Worm (Caenorhabditis elegans) whole organism, young adult: ENCODE results near the gene F58B4.5.

Experiments used
- ZK185.1 ChIP-seq: sonication (generic microtip); optimal IDR thresholded peaks from 2 replicates; lab custom pipeline; 2016; ENCODE audit warnings: mild to moderate bottlenecking, missing genetic modification characterization, missing compliant biosample characterization; ENCODE audit not compliant: poor library complexity, severe bottlenecking
- ceh-40 ChIP-seq: fragments of 200-800 bp; sonication (Bioruptor generic); IDR thresholded peaks from 2 replicates; pipeline ENCODE4 v1.3.6; 2022; ENCODE audit warnings: missing genetic modification characterization, missing compliant biosample characterization
- chd-7 ChIP-seq: sonication (generic microtip); optimal IDR thresholded peaks from 2 replicates; lab custom pipeline; 2016; ENCODE audit warnings: mild to moderate bottlenecking, missing genetic modification characterization, moderate library complexity, missing compliant biosample characterization
- ekl-4 ChIP-seq: fragments of 200-800 bp; sonication (Bioruptor generic); IDR thresholded peaks from 2 replicates; pipeline ENCODE4 v1.3.6; 2022; ENCODE audit warnings: missing genetic modification reagents, missing genetic modification characterization, missing compliant biosample characterization
- ets-4 ChIP-seq: fragments of 200-800 bp; sonication (Bioruptor generic); optimal IDR thresholded peaks from 2 replicates; lab custom pipeline; 2018; ENCODE audit warnings: mild to moderate bottlenecking, missing genetic modification characterization, missing compliant biosample characterization
- nfya-2 ChIP-seq: fragments of 200-800 bp; sonication (Bioruptor generic); IDR thresholded peaks from 2 replicates; pipeline ENCODE4 v1.3.6; 2022; ENCODE audit warnings: missing genetic modification reagents, missing genetic modification characterization, missing compliant biosample characterization
- somi-1 ChIP-seq: fragments of 200-800 bp; sonication (Bioruptor generic); optimal IDR thresholded peaks from 2 replicates; lab custom pipeline; 2018; ENCODE audit warnings: mild to moderate bottlenecking, missing genetic modification characterization, missing compliant biosample characterization
- unc-130 ChIP-seq: sonication (generic microtip); optimal IDR thresholded peaks from 2 replicates; lab custom pipeline; 2016; ENCODE audit warnings: missing genetic modification reagents, missing genetic modification characterization, missing compliant biosample characterization
- zfh-2 ChIP-seq: fragments of 200-800 bp; sonication (Bioruptor generic); conservative IDR thresholded peaks from 2 replicates; pipeline ENCODE4 v1.3.6; 2022; ENCODE audit warnings: missing genetic modification reagents, missing genetic modification characterization, missing compliant biosample characterization
- ztf-18 ChIP-seq: sonication (generic microtip); optimal IDR thresholded peaks from 2 replicates; lab custom pipeline; 2016; ENCODE audit warnings: missing genotype, mild to moderate bottlenecking, missing genetic modification characterization, missing compliant biosample characterization

DNA sequence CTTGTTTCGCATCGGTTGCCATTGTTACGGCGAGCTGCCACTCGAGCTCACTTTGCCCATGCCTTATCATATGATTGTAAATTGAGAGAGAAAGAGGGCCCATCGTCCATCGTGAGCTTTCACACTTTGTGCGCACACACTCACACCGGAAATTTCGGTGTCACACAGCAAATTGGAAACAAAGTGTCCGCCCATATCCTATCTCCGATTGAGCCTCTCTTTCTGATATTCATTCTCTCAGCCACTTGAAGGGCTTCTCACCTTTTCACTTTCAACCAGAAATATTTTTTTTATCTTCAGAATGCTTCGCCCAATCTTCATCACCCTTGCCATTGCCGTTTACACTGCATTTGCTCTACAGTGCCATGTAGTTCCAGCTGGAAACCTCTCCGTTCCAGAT is 3.0 kb upstream of the F58B4.5 start, which contains the start of gene F58B4.3:
- TF ChIP-seq ZK185.1 (tag; lab: Kevin White, UChicago) = no peak
- no peak for TF ChIP-seq nfya-2 (GFP tag; lab: Robert Waterston, UW)
- TF ChIP-seq chd-7 (tag; lab: Kevin White, UChicago) = no peak
- TF ChIP-seq unc-130 (GFP tag; lab: Kevin White, UChicago) = no peak
- no peak for TF ChIP-seq somi-1 (GFP tag; lab: Kevin White, UChicago)
- no peak for TF ChIP-seq ets-4 (GFP tag; lab: Kevin White, UChicago)
- TF ChIP-seq ztf-18 (tag; lab: Kevin White, UChicago) = no peak
- no peak for TF ChIP-seq ekl-4
- TF ChIP-seq ceh-40 (GFP tag; lab: Robert Waterston, UW) = no peak
- no peak for TF ChIP-seq zfh-2
